Worm (Caenorhabditis elegans) whole organism, mixed stage, embryonic: ENCODE measurements around the gene Y105C5B.8.

Experiments
- blmp-1 ChIP-seq: fragments of 150-350 bp; optimal IDR thresholded peaks from 2 replicates; lab custom pipeline; 2014; ENCODE audit warnings: missing biosample characterization, missing genetic modification characterization
- lsy-2 ChIP-seq: fragments of 150-350 bp; optimal IDR thresholded peaks from 2 replicates; lab custom pipeline; 2014; ENCODE audit warnings: missing biosample characterization, missing genetic modification characterization
- nhr-12 ChIP-seq: fragments of 150-350 bp; optimal IDR thresholded peaks from 2 replicates; lab custom pipeline; 2014; ENCODE audit warnings: missing biosample characterization, missing genetic modification characterization
- nhr-28 ChIP-seq: fragments of 150-350 bp; optimal IDR thresholded peaks from 2 replicates; lab custom pipeline; 2014; ENCODE audit warnings: missing biosample characterization, missing genetic modification characterization
- nhr-76 ChIP-seq: sonication (generic microtip); optimal IDR thresholded peaks from 2 replicates; lab custom pipeline; 2017; ENCODE audit warnings: missing biosample characterization, missing genetic modification characterization
- pha-4 ChIP-seq: fragments of 150-350 bp; optimal IDR thresholded peaks from 2 replicates; lab custom pipeline; 2018; ENCODE audit warnings: missing biosample characterization, missing genetic modification reagents, missing genetic modification characterization
- sem-2 ChIP-seq: fragments of 200-800 bp; sonication (Bioruptor generic); optimal IDR thresholded peaks from 2 replicates; lab custom pipeline; 2018; ENCODE audit warnings: mild to moderate bottlenecking, missing genetic modification characterization, missing compliant biosample characterization
- snpc-4 ChIP-seq: fragments of 150-350 bp; optimal IDR thresholded peaks from 2 replicates; lab custom pipeline; 2014; ENCODE audit warnings: missing biosample characterization, missing genetic modification characterization
- tbx-8 ChIP-seq: fragments of 200-800 bp; sonication (Bioruptor generic); optimal IDR thresholded peaks from 2 replicates; lab custom pipeline; 2018; ENCODE audit warnings: mild to moderate bottlenecking, missing genetic modification characterization, moderate library complexity, missing compliant biosample characterization
- unc-62 ChIP-seq: fragments of 150-350 bp; optimal IDR thresholded peaks from 2 replicates; lab custom pipeline; 2014; ENCODE audit warnings: missing biosample characterization, missing genetic modification reagents, missing genetic modification characterization
- zip-8 ChIP-seq: fragments of 150-350 bp; optimal IDR thresholded peaks from 2 replicates; lab custom pipeline; 2014; ENCODE audit warnings: missing biosample characterization, missing genetic modification characterization
- ztf-11 ChIP-seq: fragments of 150-350 bp; optimal IDR thresholded peaks from 2 replicates; lab custom pipeline; 2014; ENCODE audit warnings: missing biosample characterization, missing genetic modification characterization

- TF ChIP-seq lsy-2 (tag; lab: Kevin White, UChicago) (no peak), snpc-4 (tag; lab: Kevin White, UChicago) (no peak), sem-2 (GFP tag; lab: Kevin White, UChicago) (no peak), zip-8 (tag; lab: Kevin White, UChicago) (no peak), ztf-11 (no peak), unc-62 (GFP tag; lab: Kevin White, UChicago) (no peak), nhr-28 (tag; lab: Kevin White, UChicago) (no peak), pha-4 (tag; lab: Kevin White, UChicago) (no peak), nhr-76 (tag; lab: Kevin White, UChicago) (no peak), blmp-1 (tag; lab: Kevin White, UChicago) (no peak), nhr-12 (tag; lab: Kevin White, UChicago) (no peak), tbx-8 (GFP tag; lab: Kevin White, UChicago) (no peak)
Measured at ce11 chrIV:15951640-15952039, 25.0 kb upstream of the Y105C5B.8 start, which contains the start of gene Y105C5B.15.
